Worm (Caenorhabditis elegans): ENCODE data around the gene oac-46.

- TF ChIP-seq ama-1 (optimal IDR thresholded peaks at IDR 0.05) (no peak), hmg-4 (GFP tag; optimal IDR thresholded peaks at IDR 0.05) (no peak), flt-1 (GFP tag; IDR thresholded peaks at IDR 0.05) (no peak), hnd-1 (tag; optimal IDR thresholded peaks at IDR 0.05) (no peak), pes-1 (GFP tag; IDR thresholded peaks at IDR 0.05) (no peak), scrt-1 (GFP tag; IDR thresholded peaks at IDR 0.05) (no peak), tra-4 (tag; optimal IDR thresholded peaks at IDR 0.05) (no peak)
Observed at ce11 chrII:8898582-8899356, 46.9 kb upstream of the oac-46 start.
